Worm (Caenorhabditis elegans) whole organism, L4 larva: ENCODE data around the gene atgl-1.

ENCODE experiments used
- D1046.2 ChIP-seq: fragments of 200-800 bp; sonication (Bioruptor generic); IDR thresholded peaks from 2 replicates; pipeline ENCODE4 v1.3.6; 2022; ENCODE audit warnings: missing genetic modification characterization, missing compliant biosample characterization
- F26F4.8 ChIP-seq: fragments of 200-800 bp; sonication (Bioruptor generic); conservative IDR thresholded peaks from 2 replicates; pipeline ENCODE4 v1.3.6; 2022; ENCODE audit warnings: missing genetic modification characterization, missing compliant biosample characterization
- R02D3.7 ChIP-seq: fragments of 150-350 bp; sonication (generic microtip); optimal IDR thresholded peaks from 3 replicates; lab custom pipeline; 2014; ENCODE audit warnings: missing biosample characterization, missing genetic modification characterization
- T20F7.1 ChIP-seq: fragments of 200-800 bp; sonication (Bioruptor generic); optimal IDR thresholded peaks from 2 replicates; lab custom pipeline; 2018; ENCODE audit warnings: mild to moderate bottlenecking, missing genetic modification characterization, missing compliant biosample characterization
- Y5F2A.4 ChIP-seq: fragments of 200-800 bp; sonication (Bioruptor generic); optimal IDR thresholded peaks from 2 replicates; lab custom pipeline; 2018; ENCODE audit warnings: mild to moderate bottlenecking, missing genetic modification characterization, missing compliant biosample characterization
- aha-1 ChIP-seq: fragments of 150-350 bp; peaks from one replicate; lab custom pipeline; 2014; ENCODE audit warnings: missing biosample characterization, missing genetic modification characterization
- arid-1 ChIP-seq: fragments of 200-800 bp; sonication (Bioruptor generic); conservative IDR thresholded peaks from 2 replicates; pipeline ENCODE4 v1.3.6; 2022; ENCODE audit warnings: missing genetic modification reagents, missing genetic modification characterization, missing compliant biosample characterization
- attf-4 ChIP-seq: sonication (generic microtip); optimal IDR thresholded peaks from 3 replicates; lab custom pipeline; 2017; ENCODE audit warnings: missing biosample characterization, missing genetic modification characterization
- ceh-20 ChIP-seq: fragments of 200-800 bp; sonication (Bioruptor generic); IDR thresholded peaks from 2 replicates; pipeline ENCODE4 v1.3.6; 2022; ENCODE audit warnings: missing genetic modification reagents, missing genetic modification characterization, missing compliant biosample characterization
- ceh-28 ChIP-seq: fragments of 150-350 bp; optimal IDR thresholded peaks from 2 replicates; lab custom pipeline; 2014; ENCODE audit warnings: missing biosample characterization, missing genetic modification reagents, missing genetic modification characterization
- ceh-44 ChIP-seq: fragments of 200-800 bp; sonication (Bioruptor generic); IDR thresholded peaks from 2 replicates; pipeline ENCODE4 v1.3.6; 2022; ENCODE audit warnings: missing genetic modification reagents, missing genetic modification characterization, missing compliant biosample characterization
- cey-2 ChIP-seq: sonication (generic microtip); optimal IDR thresholded peaks from 3 replicates; lab custom pipeline; 2017; ENCODE audit warnings: missing genetic modification characterization, mild to moderate bottlenecking, missing compliant biosample characterization, antibody characterized with exemption, borderline replicate concordance; ENCODE audit not compliant: insufficient read depth
- daf-12 ChIP-seq: fragments of 150-350 bp; optimal IDR thresholded peaks from 2 replicates; lab custom pipeline; 2014; ENCODE audit warnings: missing biosample characterization, missing genetic modification reagents, missing genetic modification characterization
- daf-16 ChIP-seq, 3 experiments: sonication (generic microtip); optimal IDR thresholded peaks; 2 replicates each; lab custom pipeline; 2016 to 2017; ENCODE audit warnings: missing genetic modification characterization in 3 of 3, missing genetic modification reagents in 3 of 3, mild to moderate bottlenecking in 2 of 3, missing compliant biosample characterization in 2 of 3, missing biosample characterization in 1 of 3, moderate library complexity in 1 of 3
- dmd-6 ChIP-seq: fragments of 200-800 bp; sonication (Bioruptor generic); IDR thresholded peaks from 2 replicates; pipeline ENCODE4 v1.3.6; 2022; ENCODE audit warnings: missing genetic modification reagents, missing genetic modification characterization, missing compliant biosample characterization
- dmd-9 ChIP-seq: fragments of 200-800 bp; sonication (Bioruptor generic); IDR thresholded peaks from 2 replicates; pipeline ENCODE4 v1.3.6; 2022; ENCODE audit warnings: missing genetic modification reagents, missing genetic modification characterization, missing compliant biosample characterization
- dve-1 ChIP-seq: sonication (generic microtip); optimal IDR thresholded peaks from 2 replicates; lab custom pipeline; 2017; ENCODE audit warnings: antibody characterized with exemption, mild to moderate bottlenecking, missing genetic modification characterization, missing compliant biosample characterization; ENCODE audit not compliant: insufficient read depth
- egl-27 ChIP-seq: sonication (generic microtip); optimal IDR thresholded peaks from 3 replicates; lab custom pipeline; 2017; ENCODE audit warnings: missing biosample characterization, missing genetic modification reagents, missing genetic modification characterization
- egl-43 ChIP-seq: fragments of 200-800 bp; sonication (Bioruptor generic); IDR thresholded peaks from 2 replicates; pipeline ENCODE4 v1.3.6; 2022; ENCODE audit warnings: missing genetic modification reagents, missing genetic modification characterization, missing compliant biosample characterization
- fos-1 ChIP-seq: fragments of 150-350 bp; optimal IDR thresholded peaks from 2 replicates; lab custom pipeline; 2014; ENCODE audit warnings: missing biosample characterization, missing genetic modification characterization
- hlh-11 ChIP-seq: fragments of 200-800 bp; sonication (Bioruptor generic); optimal IDR thresholded peaks from 2 replicates; lab custom pipeline; 2018; ENCODE audit warnings: mild to moderate bottlenecking, missing genetic modification characterization, missing compliant biosample characterization
- hlh-30 ChIP-seq: sonication (generic microtip); optimal IDR thresholded peaks from 2 replicates; lab custom pipeline; 2017; ENCODE audit warnings: antibody characterized with exemption, mild to moderate bottlenecking, missing genetic modification characterization, missing compliant biosample characterization; ENCODE audit not compliant: insufficient read depth
- lsy-2 ChIP-seq, 2 experiments: fragments of 150-350 bp in 1 of 2; sonication (generic microtip) in 1 of 2; optimal IDR thresholded peaks; 2 replicates each; lab custom pipeline; 2014 to 2017; ENCODE audit warnings: missing biosample characterization in 2 of 2, missing genetic modification characterization in 2 of 2
- mdl-1 ChIP-seq, 2 experiments: fragments of 150-350 bp in 1 of 2; sonication (generic microtip) in 1 of 2; optimal IDR thresholded peaks; 2 replicates each; lab custom pipeline; 2014 to 2017; ENCODE audit warnings: missing biosample characterization in 2 of 2, missing genetic modification characterization in 2 of 2
- mdt-29 ChIP-seq: fragments of 200-800 bp; sonication (Bioruptor generic); IDR thresholded peaks from 2 replicates; pipeline ENCODE4 v1.3.6; 2022; ENCODE audit warnings: missing genetic modification reagents, missing genetic modification characterization, missing compliant biosample characterization
- mep-1 ChIP-seq: fragments of 150-350 bp; sonication (generic microtip); optimal IDR thresholded peaks from 3 replicates; lab custom pipeline; 2014; ENCODE audit warnings: missing biosample characterization, missing genetic modification characterization
- mxl-2 ChIP-seq: fragments of 200-800 bp; sonication (Bioruptor generic); conservative IDR thresholded peaks from 2 replicates; pipeline ENCODE4 v1.3.6; 2022; ENCODE audit warnings: missing genetic modification reagents, missing genetic modification characterization, missing compliant biosample characterization
- mxl-3 ChIP-seq: fragments of 200-800 bp; sonication (Bioruptor generic); optimal IDR thresholded peaks from 2 replicates; lab custom pipeline; 2018; ENCODE audit warnings: mild to moderate bottlenecking, missing genetic modification characterization, missing compliant biosample characterization
- nhr-10 ChIP-seq: fragments of 150-350 bp; optimal IDR thresholded peaks from 2 replicates; lab custom pipeline; 2014; ENCODE audit warnings: missing biosample characterization, missing genetic modification characterization
- nhr-28 ChIP-seq: fragments of 150-350 bp; optimal IDR thresholded peaks from 2 replicates; lab custom pipeline; 2014; ENCODE audit warnings: missing biosample characterization, missing genetic modification characterization
- nhr-41 ChIP-seq: fragments of 200-800 bp; sonication (Bioruptor generic); IDR thresholded peaks from 2 replicates; pipeline ENCODE4 v1.3.6; 2022; ENCODE audit warnings: missing genetic modification reagents, missing genetic modification characterization, missing compliant biosample characterization
- nhr-48 ChIP-seq: sonication (generic microtip); optimal IDR thresholded peaks from 2 replicates; lab custom pipeline; 2016; ENCODE audit warnings: mild to moderate bottlenecking, missing genetic modification characterization, missing compliant biosample characterization
- pha-4 ChIP-seq, 2 experiments: fragments of 150-350 bp in 1 of 2; fragments of 200-800 bp in 1 of 2; sonication (Bioruptor generic) in 1 of 2; IDR thresholded peaks in 1 of 2; optimal IDR thresholded peaks in 1 of 2; 2 replicates each; pipeline versions ENCODE4 v1.3.6 to Lab custom; 2014 to 2022; ENCODE audit warnings: missing genetic modification characterization in 2 of 2, missing genetic modification reagents in 2 of 2, missing biosample characterization in 1 of 2, missing compliant biosample characterization in 1 of 2
- pqm-1 ChIP-seq: sonication (generic microtip); optimal IDR thresholded peaks from 2 replicates; lab custom pipeline; 2017; ENCODE audit warnings: missing biosample characterization, missing genetic modification characterization
- saeg-2 ChIP-seq: fragments of 200-800 bp; sonication (Bioruptor generic); IDR thresholded peaks from 2 replicates; pipeline ENCODE4 v1.3.6; 2022; ENCODE audit warnings: missing genetic modification reagents, missing genetic modification characterization, missing compliant biosample characterization
- sdz-12 ChIP-seq: fragments of 200-800 bp; sonication (Bioruptor generic); optimal IDR thresholded peaks from 2 replicates; lab custom pipeline; 2018; ENCODE audit warnings: mild to moderate bottlenecking, missing genetic modification characterization, missing compliant biosample characterization
- set-16 ChIP-seq: fragments of 200-800 bp; sonication (Bioruptor generic); IDR thresholded peaks from 2 replicates; pipeline ENCODE4 v1.3.6; 2022; ENCODE audit warnings: missing genetic modification reagents, missing genetic modification characterization, missing compliant biosample characterization
- skn-1 ChIP-seq: fragments of 150-350 bp; optimal IDR thresholded peaks from 2 replicates; lab custom pipeline; 2014; ENCODE audit warnings: missing biosample characterization, missing genetic modification characterization
- snpc-1.2 ChIP-seq: fragments of 200-800 bp; sonication (Bioruptor generic); IDR thresholded peaks from 2 replicates; pipeline ENCODE4 v1.3.6; 2022; ENCODE audit warnings: missing genetic modification reagents, missing genetic modification characterization, missing compliant biosample characterization
- snpc-4 ChIP-seq: fragments of 150-350 bp; optimal IDR thresholded peaks from 2 replicates; lab custom pipeline; 2014; ENCODE audit warnings: missing biosample characterization, missing genetic modification characterization
- spr-3 ChIP-seq: fragments of 200-800 bp; sonication (Bioruptor generic); optimal IDR thresholded peaks from 2 replicates; lab custom pipeline; 2018; ENCODE audit warnings: mild to moderate bottlenecking, missing genetic modification characterization, missing compliant biosample characterization
- unc-62 ChIP-seq, 3 experiments: fragments of 150-350 bp in 1 of 3; sonication (generic microtip); optimal IDR thresholded peaks in 2 of 3; peaks in 1 of 3; 1 replicate in 1 of 3; 2 replicates in 2 of 3; lab custom pipeline; 2014 to 2017; ENCODE audit warnings: missing biosample characterization in 3 of 3, missing genetic modification characterization in 3 of 3, missing genetic modification reagents in 3 of 3, missing genotype in 1 of 3
- ztf-7 ChIP-seq: fragments of 150-350 bp; optimal IDR thresholded peaks from 2 replicates; lab custom pipeline; 2014; ENCODE audit warnings: missing biosample characterization, missing genetic modification characterization

atgl-1 gene

ce11 chrIII:6396381-6396780, 22.9 kb downstream of the atgl-1 start (continued):
- TF ChIP-seq cey-2 (tag; lab: Kevin White, UChicago) (peak; percentile 20), dmd-9 (GFP tag; lab: Robert Waterston, UW) (no peak), arid-1 (GFP tag; lab: Robert Waterston, UW) (no peak), mxl-3 (peak; percentile 88), unc-62 (GFP tag; optimal IDR thresholded peaks at IDR 0.05 in 1 of 2; lab: Kevin White, UChicago) (peak in 1 of 2 experiments; percentile 72), unc-62 (tag; optimal IDR thresholded peaks at IDR 0.05; lab: Kevin White, UChicago) (no peak), ceh-20 (peak; percentile 34; the same call in 1 of the 2 replicates), pqm-1 (tag; lab: Kevin White, UChicago) (peak; percentile 79)

ce11 chrIII:6395706-6396232, 23.5 kb downstream of the atgl-1 start, which contains the start of gene oatr-1:
Gene oatr-1, minus strand, starts transcription at chrIII:6396182.
- TF ChIP-seq attf-4 (no peak), mdl-1 (tag; optimal IDR thresholded peaks at IDR 0.05; lab: Kevin White, UChicago) (peak in 1 of 2 experiments; percentile 65), hlh-11 (tag; lab: Kevin White, UChicago) (peak; percentile 25), nhr-28 (tag; lab: Kevin White, UChicago) (peak; percentile 48), aha-1 (peak; percentile 49), mxl-3 (peak; percentile 80), dmd-6 (GFP tag; lab: Robert Waterston, UW) (peak; percentile 66), dve-1 (tag; lab: Kevin White, UChicago) (peak; percentile 27), D1046.2 (GFP tag; lab: Robert Waterston, UW) (no peak), daf-16 (GFP tag; optimal IDR thresholded peaks at IDR 0.05; lab: Kevin White, UChicago) (no peak), daf-16 (tag; optimal IDR thresholded peaks at IDR 0.05; lab: Kevin White, UChicago) (peak; percentile 41)

- no peak for TF ChIP-seq sdz-12 (GFP tag; lab: Kevin White, UChicago)
- no peak for TF ChIP-seq hlh-30 (tag; lab: Kevin White, UChicago)
- no peak for TF ChIP-seq mxl-2 (GFP tag; lab: Robert Waterston, UW)
- no peak for TF ChIP-seq T20F7.1 (GFP tag; lab: Kevin White, UChicago)
- no peak for TF ChIP-seq lsy-2 (tag; optimal IDR thresholded peaks at IDR 0.05; lab: Kevin White, UChicago)
- TF ChIP-seq ceh-28 (tag; lab: Kevin White, UChicago): no peak
- no peak for TF ChIP-seq egl-27
- no peak for TF ChIP-seq ztf-7 (tag; lab: Kevin White, UChicago)
- no peak for TF ChIP-seq pha-4 (GFP tag; IDR thresholded peaks at IDR 0.05; lab: Robert Waterston, UW)
- TF ChIP-seq pha-4 (tag; optimal IDR thresholded peaks at IDR 0.05; lab: Kevin White, UChicago): no peak
- TF ChIP-seq snpc-4 (tag; lab: Kevin White, UChicago): no peak
These were observed 28.6 kb downstream of the atgl-1 start, which contains the start of gene smrc-1 for ce11 chrIII:6390644-6391043. Gene smrc-1, plus strand, starts transcription at chrIII:6390944.

- TF ChIP-seq F26F4.8: no peak
- no peak for TF ChIP-seq daf-12
- no peak for TF ChIP-seq nhr-41 (GFP tag; lab: Robert Waterston, UW)
- no peak for TF ChIP-seq skn-1 (tag; lab: Kevin White, UChicago)
- TF ChIP-seq egl-43: no peak
- no peak for TF ChIP-seq mdt-29 (GFP tag; lab: Robert Waterston, UW)
- no peak for TF ChIP-seq mxl-3
- TF ChIP-seq fos-1 (tag; lab: Kevin White, UChicago): no peak
- TF ChIP-seq snpc-1.2: no peak
- no peak for TF ChIP-seq nhr-48 (tag; lab: Kevin White, UChicago)
- no peak for TF ChIP-seq mep-1
- no peak for TF ChIP-seq set-16 (GFP tag; lab: Robert Waterston, UW)
- no peak for TF ChIP-seq R02D3.7 (tag; lab: Kevin White, UChicago)
- no peak for TF ChIP-seq ceh-44 (GFP tag; lab: Robert Waterston, UW)
- TF ChIP-seq cey-2 (tag; lab: Kevin White, UChicago): no peak
- no peak for TF ChIP-seq nhr-10 (tag; lab: Kevin White, UChicago)
- TF ChIP-seq arid-1 (GFP tag; lab: Robert Waterston, UW): no peak
- TF ChIP-seq Y5F2A.4: no peak
- no peak for TF ChIP-seq saeg-2 (GFP tag; lab: Robert Waterston, UW)
- no peak for TF ChIP-seq spr-3 (GFP tag; lab: Kevin White, UChicago)
- TF ChIP-seq, all 104 proteins: peak for 0
These were observed 29.7 kb downstream of the atgl-1 start, which contains the start of gene C16A3.2 for ce11 chrIII:6389533-6389932. Gene C16A3.2, plus strand, starts transcription at chrIII:6389833.
